Worm (Caenorhabditis elegans): Measurements from ENCODE around the gene ugt-59.

ugt-59 gene

DNA sequence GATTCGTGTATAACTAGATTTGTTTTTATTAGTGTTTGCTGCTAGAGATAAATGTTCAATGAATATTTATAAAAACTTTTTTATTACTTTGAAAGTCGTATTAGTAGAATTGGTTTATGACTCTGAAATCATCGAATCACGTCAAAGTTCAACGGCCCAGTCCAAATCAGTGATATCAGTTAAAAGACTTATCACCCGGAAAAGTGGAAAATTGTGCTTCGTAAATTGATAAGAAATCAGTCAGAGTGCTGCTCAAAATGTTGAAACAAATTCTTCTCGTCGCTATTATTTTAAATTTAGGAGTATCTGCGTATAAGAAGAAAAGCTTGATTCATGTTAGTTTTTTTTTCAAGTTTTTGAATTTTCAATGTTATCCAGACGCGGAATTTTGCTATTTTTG is 27.8 kb downstream of the ugt-59 start, which contains the start of gene R10H10.3:
Gene R10H10.3, plus strand, starts transcription at position 243 of the 400 bp plus-strand sequence.
- TF ChIP-seq daf-12 (tag; optimal IDR thresholded peaks at IDR 0.05) (no peak), fos-1 (tag; optimal IDR thresholded peaks at IDR 0.05) (no peak), nfya-1 (tag; optimal IDR thresholded peaks at IDR 0.05; ENCODE audit: insufficient read depth) (no peak), ZK546.5 (tag; optimal IDR thresholded peaks at IDR 0.05) (no peak), elt-2 (tag; optimal IDR thresholded peaks at IDR 0.05) (peak; percentile 85), ztf-4 (tag; optimal IDR thresholded peaks at IDR 0.05) (no peak), pqm-1 (tag; optimal IDR thresholded peaks at IDR 0.05) (peak; percentile 78)

DNA sequence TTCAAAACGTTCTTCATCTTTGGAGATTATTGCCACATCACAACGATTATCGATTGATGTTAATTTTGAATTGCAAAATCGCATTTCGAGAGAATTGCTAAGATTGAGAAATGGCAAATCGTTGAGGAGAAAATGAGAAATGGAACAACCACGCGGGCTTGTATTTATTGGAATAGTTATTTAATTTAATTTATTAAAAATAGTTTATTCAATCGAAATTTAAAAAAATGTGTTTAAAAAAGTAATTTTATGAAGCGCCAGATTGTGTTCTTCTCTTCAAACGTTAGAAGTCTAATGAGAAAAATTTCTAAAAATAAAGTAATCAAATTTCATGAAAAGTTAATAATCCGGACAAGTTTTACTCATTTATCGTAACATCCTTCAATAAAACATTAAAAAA is 31.4 kb downstream of the ugt-59 start, which contains the start of gene spe-26:
Gene spe-26, minus strand, starts transcription at position 101 of the 400 bp plus-strand sequence.
- no peak for TF ChIP-seq nhr-11 (tag; optimal IDR thresholded peaks at IDR 0.05)
- TF ChIP-seq pqm-1 (tag; optimal IDR thresholded peaks at IDR 0.05), result no peak
- TF ChIP-seq egl-27 (tag; optimal IDR thresholded peaks at IDR 0.05), result no peak
- no peak for TF ChIP-seq nhr-23 (tag; optimal IDR thresholded peaks at IDR 0.05)
- no peak for TF ChIP-seq lin-39 (tag; optimal IDR thresholded peaks at IDR 0.05)
- no peak for TF ChIP-seq elt-2 (tag; optimal IDR thresholded peaks at IDR 0.05)
- no peak for TF ChIP-seq fkh-10 (GFP tag; optimal IDR thresholded peaks at IDR 0.05)
- no peak for TF ChIP-seq hmg-11 (tag; optimal IDR thresholded peaks at IDR 0.05)
- TF ChIP-seq nhr-28 (tag; optimal IDR thresholded peaks at IDR 0.05), result no peak
- TF ChIP-seq zag-1 (tag; optimal IDR thresholded peaks at IDR 0.05), result no peak
- no peak for TF ChIP-seq nhr-67 (tag; optimal IDR thresholded peaks at IDR 0.05)
- TF ChIP-seq ztf-11 (tag; optimal IDR thresholded peaks at IDR 0.05), result no peak
- no peak for TF ChIP-seq mdl-1 (tag; optimal IDR thresholded peaks at IDR 0.05)
- no peak for TF ChIP-seq ama-1 (optimal IDR thresholded peaks at IDR 0.05)
- no peak for TF ChIP-seq eor-1 (tag; optimal IDR thresholded peaks at IDR 0.05)
- no peak for TF ChIP-seq pha-4 (tag; optimal IDR thresholded peaks at IDR 0.05)
- TF ChIP-seq elt-3 (tag; optimal IDR thresholded peaks at IDR 0.05), result no peak
- no peak for TF ChIP-seq daf-12 (tag; optimal IDR thresholded peaks at IDR 0.05)
- no peak for TF ChIP-seq unc-39 (tag; optimal IDR thresholded peaks at IDR 0.05)

DNA sequence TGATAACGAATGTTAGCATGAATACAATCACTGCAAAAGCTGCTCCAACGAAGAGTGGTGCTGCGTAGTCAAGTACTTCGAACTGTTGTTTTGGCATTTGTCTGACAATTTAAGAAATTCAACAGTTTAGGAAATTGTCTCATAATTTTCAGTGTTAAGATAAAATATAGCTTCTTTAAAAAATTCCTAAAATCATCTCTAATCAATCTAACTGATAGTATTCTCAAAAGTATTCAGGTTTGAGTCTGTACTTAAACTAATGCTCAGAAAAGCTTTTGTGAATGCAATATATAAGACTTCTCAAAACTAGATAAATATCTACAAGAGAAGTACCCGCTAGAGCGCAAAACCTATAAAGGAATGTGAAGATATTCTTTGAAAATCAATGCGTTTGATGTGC is 34.4 kb downstream of the ugt-59 start, which contains the start of gene R10H10.4:
Gene R10H10.4, minus strand, starts transcription at position 101 of the 400 bp plus-strand sequence.
- TF ChIP-seq sea-2 (GFP tag; optimal IDR thresholded peaks at IDR 0.05) (no peak), daf-12 (tag; optimal IDR thresholded peaks at IDR 0.05) (no peak), nhr-23 (tag; optimal IDR thresholded peaks at IDR 0.05) (no peak), hmg-11 (tag; optimal IDR thresholded peaks at IDR 0.05) (no peak), mml-1 (tag; optimal IDR thresholded peaks at IDR 0.05) (no peak), elt-2 (tag; optimal IDR thresholded peaks at IDR 0.05) (no peak), mdl-1 (tag; optimal IDR thresholded peaks at IDR 0.05) (no peak), elt-3 (tag; optimal IDR thresholded peaks at IDR 0.05) (no peak), fkh-2 (tag; optimal IDR thresholded peaks at IDR 0.05) (no peak), nhr-76 (tag; optimal IDR thresholded peaks at IDR 0.05) (no peak), nhr-43 (tag; optimal IDR thresholded peaks at IDR 0.05; ENCODE audit: poor library complexity, severe bottlenecking) (no peak), lsy-12 (tag; optimal IDR thresholded peaks at IDR 0.05) (no peak), fos-1 (tag; optimal IDR thresholded peaks at IDR 0.05) (no peak), unc-62 (GFP tag; optimal IDR thresholded peaks at IDR 0.05) (no peak), ama-1 (optimal IDR thresholded peaks at IDR 0.05) (no peak), nhr-12 (tag; optimal IDR thresholded peaks at IDR 0.05) (no peak), ceh-9 (tag; optimal IDR thresholded peaks at IDR 0.05) (no peak), nhr-67 (tag; optimal IDR thresholded peaks at IDR 0.05) (no peak), ceh-28 (tag; optimal IDR thresholded peaks at IDR 0.05) (no peak), nhr-28 (tag; optimal IDR thresholded peaks at IDR 0.05) (no peak)

DNA sequence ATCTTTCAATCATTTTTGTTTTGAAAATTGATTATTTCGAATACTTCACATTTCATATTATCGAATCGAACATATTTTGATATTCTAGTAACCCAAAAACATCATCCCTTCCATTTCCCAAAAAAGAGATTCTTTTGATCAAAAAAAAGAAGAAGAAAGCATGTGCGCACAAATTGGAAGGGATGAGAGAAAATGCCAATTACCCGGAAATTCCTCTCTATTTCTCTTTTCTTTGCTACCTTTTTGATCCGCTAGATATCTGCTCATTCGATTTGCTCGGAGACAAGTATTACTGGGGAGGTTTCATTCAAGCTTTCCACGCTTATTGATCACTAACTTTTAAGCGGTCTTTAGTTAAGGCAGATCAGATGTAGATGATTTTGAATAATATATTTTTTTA is 36.4 kb downstream of the ugt-59 start:
- TF ChIP-seq fkh-10 (GFP tag; optimal IDR thresholded peaks at IDR 0.05) (peak; percentile 67), eor-1 (tag; optimal IDR thresholded peaks at IDR 0.05) (no peak)

DNA sequence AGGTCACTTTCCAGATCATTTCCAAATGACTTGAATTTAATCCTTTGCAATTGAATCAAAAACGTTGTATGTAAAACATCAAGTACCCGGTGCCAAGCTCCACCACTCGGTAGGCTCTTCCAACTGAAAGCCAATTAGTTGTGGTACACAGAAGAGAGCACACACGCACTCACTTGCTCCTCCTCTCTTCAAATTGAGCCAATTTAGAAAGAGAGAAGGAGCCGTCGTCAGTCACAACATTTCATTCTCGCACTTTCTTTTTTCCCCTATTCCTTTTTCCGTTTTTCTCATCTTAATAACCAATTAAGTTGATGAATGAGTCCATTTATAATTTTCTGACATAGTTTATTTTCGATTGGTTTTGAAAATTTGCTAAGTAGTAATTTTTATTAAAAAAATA is 37.8 kb downstream of the ugt-59 start:
- TF ChIP-seq mdl-1 (tag; optimal IDR thresholded peaks at IDR 0.05) (no peak), fkh-10 (GFP tag; optimal IDR thresholded peaks at IDR 0.05) (peak; percentile 32), pha-4 (tag; optimal IDR thresholded peaks at IDR 0.05) (no peak), nfya-1 (tag; optimal IDR thresholded peaks at IDR 0.05; ENCODE audit: insufficient read depth) (peak; percentile 10), nhr-25 (tag; optimal IDR thresholded peaks at IDR 0.05) (no peak)

Data from whole organism, L3 larva.